Worm (Caenorhabditis elegans): ENCODE results near the gene T27D12.6.

The T27D12.6 gene

ce11 chrII:11860623-11861079 is 25.3 kb downstream of the T27D12.6 start, which contains the start of gene K12D12.5:
Gene K12D12.5 (plus strand): TSS chrII:11861029.
- TF ChIP-seq F57A8.1 (GFP tag; optimal IDR thresholded peaks at IDR 0.05) (no peak), ceh-100 (GFP tag; IDR thresholded peaks at IDR 0.05) (no peak; the same call in 1 of the 2 replicates), nfya-2 (GFP tag; IDR thresholded peaks at IDR 0.05) (no peak), F23B12.7 (tag; optimal IDR thresholded peaks at IDR 0.05; ENCODE audit: insufficient read depth) (no peak), lin-26 (GFP tag; IDR thresholded peaks at IDR 0.05) (no peak), aptf-3 (GFP tag; IDR thresholded peaks at IDR 0.05) (no peak), ccch-3 (GFP tag; optimal IDR thresholded peaks at IDR 0.05) (no peak), akir-1 (GFP tag; optimal IDR thresholded peaks at IDR 0.05) (no peak), sptf-2 (GFP tag; optimal IDR thresholded peaks at IDR 0.05) (no peak), tlf-1 (GFP tag; optimal IDR thresholded peaks at IDR 0.05) (no peak), attf-6 (GFP tag; IDR thresholded peaks at IDR 0.05) (no peak), let-526 (GFP tag; IDR thresholded peaks at IDR 0.05) (no peak), Y95B8A.8 (GFP tag; IDR thresholded peaks at IDR 0.05) (no peak), Y79H2A.3 (GFP tag; conservative IDR thresholded peaks at IDR 0.05) (no peak), efl-1 (GFP tag; optimal IDR thresholded peaks at IDR 0.05) (peak; percentile 60), cebp-1 (GFP tag; IDR thresholded peaks at IDR 0.05) (peak; percentile 23; the same call in 1 of the 2 replicates), cebp-1 (tag; optimal IDR thresholded peaks at IDR 0.05) (no peak), lin-40 (tag; optimal IDR thresholded peaks at IDR 0.05) (no peak), lir-1 (GFP tag; conservative IDR thresholded peaks at IDR 0.05) (no peak), nhr-27 (tag; optimal IDR thresholded peaks at IDR 0.05) (no peak), let-607 (tag; optimal IDR thresholded peaks at IDR 0.05) (no peak), T07F8.4 (tag; optimal IDR thresholded peaks at IDR 0.05) (no peak), snpc-3.4 (tag; optimal IDR thresholded peaks at IDR 0.05) (no peak), egrh-3 (GFP tag; IDR thresholded peaks at IDR 0.05) (no peak), F22D6.2 (tag; optimal IDR thresholded peaks at IDR 0.05) (no peak), nhr-80 (tag; optimal IDR thresholded peaks at IDR 0.05) (no peak), snpc-1.3 (tag; optimal IDR thresholded peaks at IDR 0.05; ENCODE audit: insufficient read depth) (peak; percentile 1), ztf-3 (GFP tag; optimal IDR thresholded peaks at IDR 0.05) (no peak), madf-8 (GFP tag; conservative IDR thresholded peaks at IDR 0.05) (peak; percentile 62), B0336.3 (GFP tag; IDR thresholded peaks at IDR 0.05) (no peak), rpc-1 (optimal IDR thresholded peaks at IDR 0.05) (no peak), rpc-1 (tag; optimal IDR thresholded peaks at IDR 0.05) (no peak), lsy-27 (tag; optimal IDR thresholded peaks at IDR 0.05; ENCODE audit: borderline replicate concordance, insufficient read depth) (no peak), gei-17 (GFP tag; optimal IDR thresholded peaks at IDR 0.05) (no peak), hlh-12 (tag; optimal IDR thresholded peaks at IDR 0.05) (no peak), madf-10 (tag; optimal IDR thresholded peaks at IDR 0.05) (no peak), ama-1 (optimal IDR thresholded peaks at IDR 0.05) (no peak), ama-1 (GFP tag; optimal IDR thresholded peaks at IDR 0.05) (no peak), repo-1 (tag; optimal IDR thresholded peaks at IDR 0.05) (no peak), mxl-1 (tag; optimal IDR thresholded peaks at IDR 0.05) (no peak), hmg-20 (GFP tag; IDR thresholded peaks at IDR 0.05) (no peak), F39B2.1 (GFP tag; IDR thresholded peaks at IDR 0.05) (no peak), K12H6.12 (tag; optimal IDR thresholded peaks at IDR 0.05) (no peak), ZK185.1 (tag; optimal IDR thresholded peaks at IDR 0.05; ENCODE audit: poor library complexity, severe bottlenecking) (no peak), F33H1.4 (GFP tag; IDR thresholded peaks at IDR 0.05) (peak; percentile 64; the same call in 1 of the 2 replicates), nhr-120 (GFP tag; IDR thresholded peaks at IDR 0.05) (no peak), attf-5 (GFP tag; optimal IDR thresholded peaks at IDR 0.05) (no peak), egl-18 (GFP tag; IDR thresholded peaks at IDR 0.05) (no peak), atf-7 (tag; optimal IDR thresholded peaks at IDR 0.05) (no peak), B0019.2 (GFP tag; conservative IDR thresholded peaks at IDR 0.05) (peak; percentile 35; the same call in 1 of the 2 replicates)
